Fruit fly (Drosophila melanogaster) Kc167 (cell line): ENCODE data around the gene upd3.

Source experiments
- Myc ChIP-seq: fragments of >200 bp; optimal IDR thresholded peaks from 2 replicates; lab custom pipeline; 2017; ENCODE audit warnings: missing external identifiers
- Sin3A ChIP-seq: fragments of >200 bp; optimal IDR thresholded peaks from 2 replicates; lab custom pipeline; 2018; ENCODE audit warnings: missing external identifiers
- insv ChIP-seq: fragments of >200 bp; optimal IDR thresholded peaks from 3 replicates; lab custom pipeline; 2018; ENCODE audit warnings: missing external identifiers
- psq ChIP-seq: fragments of >200 bp; optimal IDR thresholded peaks from 2 replicates; lab custom pipeline; 2017; ENCODE audit warnings: missing external identifiers
- ttk ChIP-seq: sonication (Bioruptor generic); optimal IDR thresholded peaks from 2 replicates; lab custom pipeline; 2017; ENCODE audit warnings: missing external identifiers

DNA sequence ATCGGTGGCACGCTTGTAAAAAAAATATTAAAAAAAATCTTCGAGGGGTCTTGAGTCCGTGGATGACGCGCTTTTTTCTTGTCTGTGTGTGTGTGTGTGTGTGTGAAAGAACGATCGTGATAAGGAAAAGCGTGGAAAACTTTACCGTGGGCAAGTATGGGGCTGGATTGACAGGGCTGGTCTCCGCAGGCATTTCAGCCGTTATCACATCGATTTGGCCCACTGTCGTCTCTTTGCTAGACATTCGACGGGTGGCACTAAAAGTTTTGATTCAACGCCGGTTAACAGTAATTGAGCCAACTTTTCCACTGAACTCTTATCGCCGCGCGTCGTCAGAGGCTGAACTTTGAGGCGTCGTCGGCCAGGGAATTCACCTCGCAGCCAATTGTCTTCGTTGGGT is 30.2 kb upstream of the upd3 start:
- no peak for TF ChIP-seq ttk (lab: Kevin White, UChicago)
- no peak for TF ChIP-seq Sin3A (lab: Kevin White, UChicago)
- no peak for TF ChIP-seq psq
- no peak for TF ChIP-seq Myc (lab: Kevin White, UChicago)
- no peak for TF ChIP-seq insv
